Fruit fly (Drosophila melanogaster) whole organism, embryonic: Measurements from ENCODE around the gene Smox.

ENCODE experiments used
- Abd-B ChIP-seq: fragments of 200-800 bp; sonication (Bioruptor generic); optimal IDR thresholded peaks from 2 replicates; lab custom pipeline; 2018; ENCODE audit warnings: missing biosample characterization, mild to moderate bottlenecking, missing genetic modification characterization, moderate library complexity
- Bgb ChIP-seq: fragments of 200-800 bp; sonication (Bioruptor generic); IDR thresholded peaks from 2 replicates; pipeline ENCODE4 v1.3.6; 2022; ENCODE audit warnings: missing biosample characterization, missing genetic modification characterization; ENCODE audit not compliant: partially characterized antibody
- CG11085 ChIP-seq: fragments of 200-800 bp; sonication (Bioruptor generic); IDR thresholded peaks from 2 replicates; pipeline ENCODE4 v1.3.6; 2022; ENCODE audit warnings: missing biosample characterization, missing genetic modification characterization
- chn ChIP-seq: fragments of 200-800 bp; sonication (Bioruptor generic); optimal IDR thresholded peaks from 2 replicates; lab custom pipeline; 2016; ENCODE audit warnings: missing biosample characterization, missing genetic modification characterization
- pan ChIP-seq, 4 experiments: fragments of >200 bp in 3 of 4; fragments of 200-800 bp in 1 of 4; sonication (Bioruptor generic) in 1 of 4; optimal IDR thresholded peaks in 3 of 4; IDR thresholded peaks in 1 of 4; 2 replicates each; pipeline versions ENCODE4 v1.3.6 to Lab custom; 2017 to 2022; ENCODE audit warnings: missing biosample characterization in 2 of 4, missing genetic modification characterization in 2 of 4, mixed read lengths in 1 of 4
- sisA ChIP-seq: fragments of 200-800 bp; sonication (Bioruptor generic); IDR thresholded peaks from 2 replicates; pipeline ENCODE4 v1.3.6; 2022; ENCODE audit warnings: missing biosample characterization, missing genetic modification characterization
- sna ChIP-seq: fragments of 200-800 bp; sonication (Bioruptor generic); IDR thresholded peaks from 2 replicates; pipeline ENCODE4 v1.3.6; 2022; ENCODE audit warnings: missing biosample characterization, missing genetic modification characterization; ENCODE audit not compliant: partially characterized antibody

DNA sequence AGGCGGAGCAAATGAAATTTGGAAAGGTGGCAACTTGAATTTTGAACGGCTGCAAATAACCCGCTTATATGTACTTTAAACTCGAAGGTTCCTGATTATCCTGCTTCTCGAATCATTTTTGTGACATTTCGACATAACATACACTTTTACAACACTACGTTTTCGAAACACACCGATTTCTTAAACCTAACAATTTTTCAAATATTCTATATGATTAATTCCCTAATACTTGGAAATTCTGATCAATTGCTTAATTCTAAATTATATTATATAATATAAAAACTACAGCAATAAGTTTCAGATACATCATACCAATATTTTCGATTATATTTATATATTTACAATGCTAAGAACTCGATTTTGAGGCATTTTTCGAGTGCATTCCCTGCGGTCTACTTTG, 20.6 kb upstream of the Smox start, which contains the start of gene CG10761:
- TF ChIP-seq chn (GFP tag; lab: Kevin White, UChicago) = no peak
- no peak for TF ChIP-seq Bgb
- TF ChIP-seq Abd-B = no peak
- no peak for TF ChIP-seq CG11085 (GFP tag; lab: Robert Waterston, UW)
- no peak for TF ChIP-seq sisA
- no peak for TF ChIP-seq pan (optimal IDR thresholded peaks at IDR 0.05; lab: Kevin White, UChicago)
- no peak for TF ChIP-seq pan (GFP tag; optimal IDR thresholded peaks at IDR 0.05 in 1 of 2, IDR thresholded peaks at IDR 0.05 in 1 of 2)
- no peak for TF ChIP-seq sna (GFP tag; lab: Robert Waterston, UW)
